Worm (Caenorhabditis elegans) whole organism, L4 larva: Measurements from ENCODE around the gene Y43B11AL.1.

Experiments used
- F10B5.3 ChIP-seq: sonication (generic microtip); optimal IDR thresholded peaks from 2 replicates; lab custom pipeline; 2016; ENCODE audit warnings: mild to moderate bottlenecking, missing genetic modification characterization, missing compliant biosample characterization
- F26F4.8 ChIP-seq: fragments of 200-800 bp; sonication (Bioruptor generic); conservative IDR thresholded peaks from 2 replicates; pipeline ENCODE4 v1.3.6; 2022; ENCODE audit warnings: missing genetic modification characterization, missing compliant biosample characterization
- F49E8.2 ChIP-seq: sonication (generic microtip); optimal IDR thresholded peaks from 2 replicates; lab custom pipeline; 2016; ENCODE audit warnings: missing compliant biosample characterization, mild to moderate bottlenecking, missing genetic modification characterization, borderline replicate concordance
- T26A8.4 ChIP-seq: fragments of 200-800 bp; sonication (Bioruptor generic); IDR thresholded peaks from 2 replicates; pipeline ENCODE4 v1.3.6; 2022; ENCODE audit warnings: missing genetic modification characterization, missing compliant biosample characterization
- Y105C5A.15 ChIP-seq: fragments of 200-800 bp; sonication (Bioruptor generic); IDR thresholded peaks from 2 replicates; pipeline ENCODE4 v1.3.6; 2022; ENCODE audit warnings: missing genetic modification characterization, missing compliant biosample characterization
- Y5F2A.4 ChIP-seq: fragments of 200-800 bp; sonication (Bioruptor generic); optimal IDR thresholded peaks from 2 replicates; lab custom pipeline; 2018; ENCODE audit warnings: mild to moderate bottlenecking, missing genetic modification characterization, missing compliant biosample characterization
- Y75B8A.6 ChIP-seq: fragments of 200-800 bp; sonication (Bioruptor generic); IDR thresholded peaks from 2 replicates; pipeline ENCODE4 v1.3.6; 2022; ENCODE audit warnings: missing genetic modification reagents, missing genetic modification characterization, missing compliant biosample characterization
- ZK337.2 ChIP-seq: fragments of 200-800 bp; sonication (Bioruptor generic); IDR thresholded peaks from 2 replicates; pipeline ENCODE4 v1.3.6; 2022; ENCODE audit warnings: missing genetic modification reagents, missing genetic modification characterization, missing compliant biosample characterization
- aha-1 ChIP-seq: fragments of 150-350 bp; peaks from one replicate; lab custom pipeline; 2014; ENCODE audit warnings: missing biosample characterization, missing genetic modification characterization
- ceh-20 ChIP-seq: fragments of 200-800 bp; sonication (Bioruptor generic); IDR thresholded peaks from 2 replicates; pipeline ENCODE4 v1.3.6; 2022; ENCODE audit warnings: missing genetic modification reagents, missing genetic modification characterization, missing compliant biosample characterization
- ceh-28 ChIP-seq: fragments of 150-350 bp; optimal IDR thresholded peaks from 2 replicates; lab custom pipeline; 2014; ENCODE audit warnings: missing biosample characterization, missing genetic modification reagents, missing genetic modification characterization
- ceh-32 ChIP-seq: sonication (generic microtip); optimal IDR thresholded peaks from 2 replicates; lab custom pipeline; 2016; ENCODE audit warnings: mild to moderate bottlenecking, missing genetic modification characterization, missing compliant biosample characterization; ENCODE audit not compliant: poor library complexity
- ces-1 ChIP-seq: fragments of 150-350 bp; sonication (generic microtip); optimal IDR thresholded peaks from 4 replicates; lab custom pipeline; 2014; ENCODE audit warnings: missing biosample characterization, missing genetic modification reagents, missing genetic modification characterization
- ctbp-1 ChIP-seq: fragments of 200-800 bp; sonication (Bioruptor generic); IDR thresholded peaks from 2 replicates; pipeline ENCODE4 v1.3.6; 2022; ENCODE audit warnings: missing genetic modification reagents, missing genetic modification characterization, missing compliant biosample characterization
- daf-16 ChIP-seq, 3 experiments: sonication (generic microtip); optimal IDR thresholded peaks; 2 replicates each; lab custom pipeline; 2016 to 2017; ENCODE audit warnings: missing genetic modification characterization in 3 of 3, missing genetic modification reagents in 3 of 3, mild to moderate bottlenecking in 2 of 3, missing compliant biosample characterization in 2 of 3, missing biosample characterization in 1 of 3, moderate library complexity in 1 of 3
- dmd-9 ChIP-seq: fragments of 200-800 bp; sonication (Bioruptor generic); IDR thresholded peaks from 2 replicates; pipeline ENCODE4 v1.3.6; 2022; ENCODE audit warnings: missing genetic modification reagents, missing genetic modification characterization, missing compliant biosample characterization
- dpl-1 ChIP-seq: fragments of 150-350 bp; optimal IDR thresholded peaks from 2 replicates; lab custom pipeline; 2014; ENCODE audit warnings: missing biosample characterization, missing genetic modification reagents, missing genetic modification characterization
- dve-1 ChIP-seq: sonication (generic microtip); optimal IDR thresholded peaks from 2 replicates; lab custom pipeline; 2017; ENCODE audit warnings: antibody characterized with exemption, mild to moderate bottlenecking, missing genetic modification characterization, missing compliant biosample characterization; ENCODE audit not compliant: insufficient read depth
- fkh-10 ChIP-seq: fragments of 150-350 bp; optimal IDR thresholded peaks from 2 replicates; lab custom pipeline; 2014; ENCODE audit warnings: missing biosample characterization, missing genetic modification reagents, missing genetic modification characterization
- hmg-1.1 ChIP-seq: fragments of 200-800 bp; sonication (Bioruptor generic); IDR thresholded peaks from 2 replicates; pipeline ENCODE4 v1.3.6; 2022; ENCODE audit warnings: missing genetic modification reagents, missing genetic modification characterization, missing compliant biosample characterization
- jun-1 ChIP-seq: fragments of 150-350 bp; optimal IDR thresholded peaks from 2 replicates; lab custom pipeline; 2014; ENCODE audit warnings: missing biosample characterization, missing genetic modification reagents, missing genetic modification characterization
- lin-29 ChIP-seq: fragments of 200-800 bp; sonication (Bioruptor generic); IDR thresholded peaks from 2 replicates; pipeline ENCODE4 v1.3.6; 2022; ENCODE audit warnings: missing genetic modification reagents, missing genetic modification characterization, missing compliant biosample characterization
- madf-5 ChIP-seq, 2 experiments: fragments of 200-800 bp; sonication (Bioruptor generic); IDR thresholded peaks; 2 replicates each; pipeline ENCODE4 v1.3.6; 2022; ENCODE audit warnings: missing compliant biosample characterization in 2 of 2, missing genetic modification characterization in 2 of 2
- madf-9 ChIP-seq: fragments of 200-800 bp; sonication (Bioruptor generic); conservative IDR thresholded peaks from 2 replicates; pipeline ENCODE4 v1.3.6; 2022; ENCODE audit warnings: missing genetic modification reagents, missing genetic modification characterization, missing compliant biosample characterization
- mdl-1 ChIP-seq, 2 experiments: fragments of 150-350 bp in 1 of 2; sonication (generic microtip) in 1 of 2; optimal IDR thresholded peaks; 2 replicates each; lab custom pipeline; 2014 to 2017; ENCODE audit warnings: missing biosample characterization in 2 of 2, missing genetic modification characterization in 2 of 2
- mes-2 ChIP-seq: sonication (generic microtip); optimal IDR thresholded peaks from 2 replicates; lab custom pipeline; 2016; ENCODE audit warnings: missing genotype, mild to moderate bottlenecking, missing genetic modification characterization, missing compliant biosample characterization; ENCODE audit not compliant: poor library complexity, severe bottlenecking
- mxl-2 ChIP-seq: fragments of 200-800 bp; sonication (Bioruptor generic); conservative IDR thresholded peaks from 2 replicates; pipeline ENCODE4 v1.3.6; 2022; ENCODE audit warnings: missing genetic modification reagents, missing genetic modification characterization, missing compliant biosample characterization
- nhr-10 ChIP-seq: fragments of 150-350 bp; optimal IDR thresholded peaks from 2 replicates; lab custom pipeline; 2014; ENCODE audit warnings: missing biosample characterization, missing genetic modification characterization
- nhr-11 ChIP-seq: fragments of 150-350 bp; optimal IDR thresholded peaks from 2 replicates; lab custom pipeline; 2014; ENCODE audit warnings: missing biosample characterization, missing genetic modification characterization
- pha-4 ChIP-seq, 2 experiments: fragments of 150-350 bp in 1 of 2; fragments of 200-800 bp in 1 of 2; sonication (Bioruptor generic) in 1 of 2; IDR thresholded peaks in 1 of 2; optimal IDR thresholded peaks in 1 of 2; 2 replicates each; pipeline versions ENCODE4 v1.3.6 to Lab custom; 2014 to 2022; ENCODE audit warnings: missing genetic modification characterization in 2 of 2, missing genetic modification reagents in 2 of 2, missing biosample characterization in 1 of 2, missing compliant biosample characterization in 1 of 2
- pqm-1 ChIP-seq: sonication (generic microtip); optimal IDR thresholded peaks from 2 replicates; lab custom pipeline; 2017; ENCODE audit warnings: missing biosample characterization, missing genetic modification characterization
- sdz-12 ChIP-seq: fragments of 200-800 bp; sonication (Bioruptor generic); optimal IDR thresholded peaks from 2 replicates; lab custom pipeline; 2018; ENCODE audit warnings: mild to moderate bottlenecking, missing genetic modification characterization, missing compliant biosample characterization
- set-16 ChIP-seq: fragments of 200-800 bp; sonication (Bioruptor generic); IDR thresholded peaks from 2 replicates; pipeline ENCODE4 v1.3.6; 2022; ENCODE audit warnings: missing genetic modification reagents, missing genetic modification characterization, missing compliant biosample characterization
- tra-1 ChIP-seq: fragments of 200-800 bp; sonication (Bioruptor generic); IDR thresholded peaks from 2 replicates; pipeline ENCODE4 v1.3.6; 2022; ENCODE audit warnings: missing genetic modification reagents, missing genetic modification characterization, missing compliant biosample characterization
- unc-39 ChIP-seq: sonication (generic microtip); optimal IDR thresholded peaks from 2 replicates; lab custom pipeline; 2017; ENCODE audit warnings: missing biosample characterization, missing genetic modification characterization
- unc-62 ChIP-seq, 3 experiments: fragments of 150-350 bp in 1 of 3; sonication (generic microtip); optimal IDR thresholded peaks in 2 of 3; peaks in 1 of 3; 1 replicate in 1 of 3; 2 replicates in 2 of 3; lab custom pipeline; 2014 to 2017; ENCODE audit warnings: missing biosample characterization in 3 of 3, missing genetic modification characterization in 3 of 3, missing genetic modification reagents in 3 of 3, missing genotype in 1 of 3
- ztf-11 ChIP-seq: fragments of 150-350 bp; optimal IDR thresholded peaks from 2 replicates; lab custom pipeline; 2014; ENCODE audit warnings: missing biosample characterization, missing genetic modification characterization
- ztf-7 ChIP-seq: fragments of 150-350 bp; optimal IDR thresholded peaks from 2 replicates; lab custom pipeline; 2014; ENCODE audit warnings: missing biosample characterization, missing genetic modification characterization

Gene Y43B11AL.1

ce11 chrIV:7062697-7063096, 2.4 kb upstream of the Y43B11AL.1 start:
- TF ChIP-seq ceh-28 (no peak), aha-1 (tag; lab: Kevin White, UChicago) (peak; percentile 90), fkh-10 (GFP tag; lab: Kevin White, UChicago) (no peak), ceh-20 (no peak), ceh-32 (tag; lab: Kevin White, UChicago) (no peak), set-16 (no peak), madf-5 (GFP tag; IDR thresholded peaks at IDR 0.05; lab: Robert Waterston, UW) (no peak), hmg-1.1 (GFP tag; lab: Robert Waterston, UW) (no peak)

ce11 chrIV:7067446-7067845, 2.3 kb downstream of the Y43B11AL.1 start:
- TF ChIP-seq unc-62 (GFP tag; optimal IDR thresholded peaks at IDR 0.05 in 1 of 2; lab: Kevin White, UChicago) (peak in 1 of 2 experiments; percentile 93), unc-62 (tag; optimal IDR thresholded peaks at IDR 0.05; lab: Kevin White, UChicago) (no peak), Y75B8A.6 (GFP tag; lab: Robert Waterston, UW) (no peak)

ce11 chrIV:7072110-7072509, 7.0 kb downstream of the Y43B11AL.1 start, which contains the start of gene srg-48:
TSS of gene srg-48 (plus strand) at chrIV:7072410.
- no peak for TF ChIP-seq jun-1 (tag; lab: Kevin White, UChicago)
- no peak for TF ChIP-seq F26F4.8
- TF ChIP-seq F10B5.3 (tag; lab: Kevin White, UChicago), result no peak
- TF ChIP-seq madf-9 (GFP tag; lab: Robert Waterston, UW), result no peak
- TF ChIP-seq pha-4 (GFP tag; IDR thresholded peaks at IDR 0.05; lab: Robert Waterston, UW), result no peak
- no peak for TF ChIP-seq pha-4 (tag; optimal IDR thresholded peaks at IDR 0.05; lab: Kevin White, UChicago)
- no peak for TF ChIP-seq Y75B8A.6 (GFP tag; lab: Robert Waterston, UW)
- TF ChIP-seq tra-1, result no peak
- TF ChIP-seq mes-2, result no peak
- no peak for TF ChIP-seq nhr-10 (tag; lab: Kevin White, UChicago)
- TF ChIP-seq nhr-11, result no peak
- TF ChIP-seq Y105C5A.15 (GFP tag; lab: Robert Waterston, UW), result no peak
- no peak for TF ChIP-seq madf-5 (GFP tag; IDR thresholded peaks at IDR 0.05; lab: Robert Waterston, UW)
- TF ChIP-seq T26A8.4 (GFP tag; lab: Robert Waterston, UW), result no peak
- TF ChIP-seq ceh-28, result no peak
- TF ChIP-seq pqm-1 (tag; lab: Kevin White, UChicago), result no peak

DNA sequence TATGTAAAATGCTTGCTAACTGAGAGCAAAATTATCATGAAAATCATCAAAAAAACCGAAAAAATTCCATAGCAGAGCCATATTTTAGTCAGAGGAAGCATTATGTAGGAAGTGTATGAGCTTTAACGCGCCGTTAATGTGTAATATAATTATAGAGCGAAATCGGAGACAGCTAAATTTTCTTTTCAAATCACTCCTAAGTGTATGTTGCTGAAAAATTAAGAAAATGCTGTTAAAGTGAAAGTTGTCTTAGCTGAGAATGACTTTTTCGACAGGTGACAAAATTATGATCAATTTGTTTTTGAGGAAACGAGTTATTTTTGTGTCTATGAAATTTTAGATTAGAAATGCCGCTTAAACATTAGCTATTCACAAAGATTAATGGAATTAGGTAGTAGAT, 9.9 kb downstream of the Y43B11AL.1 start, which contains the start of gene srg-50:
srg-50 (minus strand) TSS at position 101 of the 400 bp plus-strand sequence.
- no peak for TF ChIP-seq ces-1 (GFP tag; lab: Kevin White, UChicago)
- TF ChIP-seq aha-1 (tag; lab: Kevin White, UChicago), result peak; percentile 33

- TF ChIP-seq dpl-1 (no peak), dve-1 (tag; lab: Kevin White, UChicago) (no peak), mdl-1 (tag; optimal IDR thresholded peaks at IDR 0.05; lab: Kevin White, UChicago) (no peak), F49E8.2 (tag; lab: Kevin White, UChicago) (no peak), dmd-9 (GFP tag; lab: Robert Waterston, UW) (no peak), ctbp-1 (no peak), Y5F2A.4 (GFP tag; lab: Kevin White, UChicago) (no peak), ztf-7 (no peak), F26F4.8 (no peak), sdz-12 (GFP tag; lab: Kevin White, UChicago) (no peak), unc-39 (tag; lab: Kevin White, UChicago) (no peak), mxl-2 (GFP tag; lab: Robert Waterston, UW) (no peak), mes-2 (no peak), hmg-1.1 (GFP tag; lab: Robert Waterston, UW) (no peak), nhr-10 (tag; lab: Kevin White, UChicago) (no peak), ztf-11 (tag; lab: Kevin White, UChicago) (no peak), ZK337.2 (GFP tag; lab: Robert Waterston, UW) (no peak), lin-29 (GFP tag; lab: Robert Waterston, UW) (no peak), daf-16 (GFP tag; optimal IDR thresholded peaks at IDR 0.05; lab: Kevin White, UChicago) (no peak), daf-16 (tag; optimal IDR thresholded peaks at IDR 0.05; lab: Kevin White, UChicago) (no peak)
These were observed 16.1 kb downstream of the Y43B11AL.1 start, which contains the start of gene Y43B11AR.1 for ce11 chrIV:7081214-7081613. TSS of gene Y43B11AR.1 (plus strand) at chrIV:7081514.
